Fruit fly (Drosophila melanogaster) whole organism, embryonic: ENCODE data around the gene 7B2.

Source experiments
- ATbp ChIP-seq: fragments of 200-800 bp; sonication (Bioruptor generic); optimal IDR thresholded peaks from 2 replicates; lab custom pipeline; 2017; ENCODE audit warnings: missing biosample characterization, mild to moderate bottlenecking, missing genetic modification characterization, missing genetic modification reagents
- B-H1 ChIP-seq: fragments of 200-800 bp; sonication (Bioruptor generic); IDR thresholded peaks from 3 replicates; pipeline ENCODE4 v1.3.6; 2022; ENCODE audit warnings: missing biosample characterization, missing genetic modification characterization
- CG10431 ChIP-seq: fragments of 200-800 bp; sonication (Bioruptor generic); optimal IDR thresholded peaks from 3 replicates; lab custom pipeline; 2018; ENCODE audit warnings: missing biosample characterization, mild to moderate bottlenecking, missing genetic modification characterization
- CG10979 ChIP-seq: fragments of 200-800 bp; sonication (Bioruptor generic); optimal IDR thresholded peaks from 2 replicates; lab custom pipeline; 2018; ENCODE audit warnings: missing biosample characterization, mild to moderate bottlenecking, missing genetic modification characterization, moderate library complexity
- CG11093 ChIP-seq: fragments of 200-800 bp; sonication (Bioruptor generic); IDR thresholded peaks from 3 replicates; pipeline ENCODE4 v1.3.6; 2022; ENCODE audit warnings: missing biosample characterization, missing genetic modification characterization
- CG12299 ChIP-seq: fragments of 200-800 bp; sonication (Bioruptor generic); optimal IDR thresholded peaks from 2 replicates; lab custom pipeline; 2018; ENCODE audit warnings: missing biosample characterization, mild to moderate bottlenecking, missing genetic modification characterization
- CG1233 ChIP-seq: fragments of 200-800 bp; sonication (Bioruptor generic); optimal IDR thresholded peaks from 4 replicates; lab custom pipeline; 2018; ENCODE audit warnings: missing biosample characterization, mild to moderate bottlenecking, missing genetic modification characterization
- CG13123 ChIP-seq: fragments of 200-800 bp; sonication (Bioruptor generic); optimal IDR thresholded peaks from 2 replicates; lab custom pipeline; 2016; ENCODE audit warnings: missing biosample characterization, missing genetic modification characterization
- CG13624 ChIP-seq: fragments of 200-800 bp; sonication (Bioruptor generic); optimal IDR thresholded peaks from 2 replicates; lab custom pipeline; 2016; ENCODE audit warnings: missing biosample characterization, missing genetic modification characterization
- CG15011 ChIP-seq: fragments of 200-800 bp; sonication (Bioruptor generic); optimal IDR thresholded peaks from 3 replicates; lab custom pipeline; 2018; ENCODE audit warnings: missing biosample characterization, mild to moderate bottlenecking, missing genetic modification characterization
- CG1529 ChIP-seq: fragments of 200-800 bp; sonication (Bioruptor generic); optimal IDR thresholded peaks from 3 replicates; lab custom pipeline; 2018; ENCODE audit warnings: missing biosample characterization, missing genetic modification characterization
- CG15479 ChIP-seq: fragments of 200-800 bp; sonication (Bioruptor generic); optimal IDR thresholded peaks from 3 replicates; lab custom pipeline; 2019; ENCODE audit warnings: missing biosample characterization, mild to moderate bottlenecking, missing genetic modification characterization, moderate library complexity
- CG15514 ChIP-seq: fragments of 200-800 bp; sonication (Bioruptor generic); optimal IDR thresholded peaks from 3 replicates; lab custom pipeline; 2017; ENCODE audit warnings: missing biosample characterization, missing genetic modification characterization, mild to moderate bottlenecking, moderate library complexity, missing genetic modification reagents
- CG15696 ChIP-seq: fragments of 200-800 bp; sonication (Bioruptor generic); optimal IDR thresholded peaks from 2 replicates; lab custom pipeline; 2019; ENCODE audit warnings: missing biosample characterization, mild to moderate bottlenecking, missing genetic modification characterization, moderate library complexity
- CG16813 ChIP-seq: fragments of 200-800 bp; sonication (Bioruptor generic); IDR thresholded peaks from 3 replicates; pipeline ENCODE4 v1.3.6; 2022; ENCODE audit warnings: missing biosample characterization, missing genetic modification characterization; ENCODE audit not compliant: partially characterized antibody
- CG16815 ChIP-seq: fragments of 200-800 bp; sonication (Bioruptor generic); optimal IDR thresholded peaks from 3 replicates; lab custom pipeline; 2017; ENCODE audit warnings: missing biosample characterization, mild to moderate bottlenecking, missing genetic modification characterization
- CG17385 ChIP-seq: fragments of 200-800 bp; sonication (Bioruptor generic); optimal IDR thresholded peaks from 3 replicates; lab custom pipeline; 2018; ENCODE audit warnings: missing biosample characterization, mild to moderate bottlenecking, missing genetic modification characterization
- CG18599 ChIP-seq: fragments of 200-800 bp; sonication (Bioruptor generic); optimal IDR thresholded peaks from 3 replicates; lab custom pipeline; 2017; ENCODE audit warnings: missing biosample characterization, missing genetic modification characterization, mild to moderate bottlenecking, moderate library complexity, missing genetic modification reagents
- CG2875 ChIP-seq: fragments of 200-800 bp; sonication (Bioruptor generic); optimal IDR thresholded peaks from 2 replicates; lab custom pipeline; 2017; ENCODE audit warnings: missing biosample characterization, mild to moderate bottlenecking, missing genetic modification characterization, missing genetic modification reagents
- CG2889 ChIP-seq: fragments of 200-800 bp; sonication (Bioruptor generic); IDR thresholded peaks from 3 replicates; pipeline ENCODE4 v1.3.6; 2022; ENCODE audit warnings: missing biosample characterization, missing genetic modification characterization
- CG31365 ChIP-seq: fragments of 200-800 bp; sonication (Bioruptor generic); optimal IDR thresholded peaks from 2 replicates; lab custom pipeline; 2018; ENCODE audit warnings: missing biosample characterization, mild to moderate bottlenecking, missing genetic modification characterization
- CG6683 ChIP-seq: fragments of 200-800 bp; sonication (Bioruptor generic); optimal IDR thresholded peaks from 2 replicates; lab custom pipeline; 2017; ENCODE audit warnings: missing biosample characterization, mild to moderate bottlenecking, missing genetic modification characterization, missing genetic modification reagents
- CG7839 ChIP-seq: fragments of 200-800 bp; sonication (Bioruptor generic); optimal IDR thresholded peaks from 3 replicates; lab custom pipeline; 2018; ENCODE audit warnings: missing biosample characterization, mild to moderate bottlenecking, missing genetic modification characterization, moderate library complexity
- CG7963 ChIP-seq: fragments of 200-800 bp; sonication (Bioruptor generic); IDR thresholded peaks from 3 replicates; pipeline ENCODE4 v1.3.6; 2022; ENCODE audit warnings: missing biosample characterization, missing genetic modification characterization; ENCODE audit not compliant: partially characterized antibody
- CG8388 ChIP-seq: fragments of 200-800 bp; sonication (Bioruptor generic); optimal IDR thresholded peaks from 2 replicates; lab custom pipeline; 2019; ENCODE audit warnings: missing biosample characterization, mild to moderate bottlenecking, missing genetic modification characterization, moderate library complexity
- CG8765 ChIP-seq: fragments of 200-800 bp; sonication (Bioruptor generic); IDR thresholded peaks from 2 replicates; pipeline ENCODE4 v1.3.6; 2022; ENCODE audit warnings: missing biosample characterization, missing genetic modification characterization
- CG9817 ChIP-seq: fragments of 200-800 bp; sonication (Bioruptor generic); optimal IDR thresholded peaks from 2 replicates; lab custom pipeline; 2018; ENCODE audit warnings: missing biosample characterization, mild to moderate bottlenecking, missing genetic modification characterization, moderate library complexity
- Hr39 ChIP-seq: fragments of >200 bp; optimal IDR thresholded peaks from 2 replicates; lab custom pipeline; 2017
- Myb ChIP-seq: fragments of 200-800 bp; sonication (Bioruptor generic); optimal IDR thresholded peaks from 2 replicates; lab custom pipeline; 2016; ENCODE audit warnings: missing biosample characterization, missing genetic modification characterization
- Sin3A ChIP-seq: fragments of >200 bp; optimal IDR thresholded peaks from 2 replicates; lab custom pipeline; 2018
- ab ChIP-seq: fragments of 200-800 bp; sonication (Bioruptor generic); optimal IDR thresholded peaks from 2 replicates; lab custom pipeline; 2016; ENCODE audit warnings: missing biosample characterization, missing genetic modification characterization
- aop ChIP-seq: fragments of 200-800 bp; sonication (Bioruptor generic); IDR thresholded peaks from 2 replicates; pipeline ENCODE4 v1.3.6; 2022; ENCODE audit warnings: missing biosample characterization, missing genetic modification characterization
- ap ChIP-seq: fragments of 200-800 bp; sonication (Bioruptor generic); IDR thresholded peaks from 2 replicates; pipeline ENCODE4 v1.3.6; 2022; ENCODE audit warnings: missing biosample characterization, missing genetic modification characterization
- bsh ChIP-seq, 2 experiments: fragments of 200-800 bp; sonication (Bioruptor generic); optimal IDR thresholded peaks; 2 replicates each; lab custom pipeline; 2017 to 2018; ENCODE audit warnings: mild to moderate bottlenecking in 2 of 2, missing biosample characterization in 2 of 2, missing genetic modification characterization in 2 of 2, moderate library complexity in 1 of 2
- cas ChIP-seq: fragments of 200-800 bp; sonication (Bioruptor generic); IDR thresholded peaks from 2 replicates; pipeline ENCODE4 v1.3.6; 2022; ENCODE audit warnings: missing biosample characterization, missing genetic modification characterization
- esg ChIP-seq: fragments of 200-800 bp; sonication (Bioruptor generic); conservative IDR thresholded peaks from 2 replicates; pipeline ENCODE4 v1.3.6; 2022; ENCODE audit warnings: missing biosample characterization, missing genetic modification characterization
- gem ChIP-seq: fragments of 200-800 bp; sonication (Bioruptor generic); optimal IDR thresholded peaks from 2 replicates; lab custom pipeline; 2019; ENCODE audit warnings: missing biosample characterization, mild to moderate bottlenecking, missing genetic modification characterization, moderate library complexity
- ind ChIP-seq: fragments of 200-800 bp; sonication (Bioruptor generic); optimal IDR thresholded peaks from 3 replicates; lab custom pipeline; 2016; ENCODE audit warnings: missing biosample characterization, missing genetic modification characterization
- mld ChIP-seq: fragments of 200-800 bp; sonication (Bioruptor generic); IDR thresholded peaks from 3 replicates; pipeline ENCODE4 v1.3.6; 2022; ENCODE audit warnings: missing biosample characterization, missing genetic modification characterization; ENCODE audit not compliant: partially characterized antibody
- odd ChIP-seq: fragments of 200-800 bp; sonication (Bioruptor generic); optimal IDR thresholded peaks from 2 replicates; lab custom pipeline; 2017; ENCODE audit warnings: missing biosample characterization, mild to moderate bottlenecking, missing genetic modification characterization
- otp ChIP-seq: fragments of 200-800 bp; sonication (Bioruptor generic); IDR thresholded peaks from 3 replicates; pipeline ENCODE4, ENCODE4 v1.3.6; 2022; ENCODE audit warnings: missing biosample characterization, missing genetic modification characterization
- sens ChIP-seq: fragments of 200-800 bp; sonication (Bioruptor generic); peaks from one replicate; lab custom pipeline; 2016; ENCODE audit warnings: missing biosample characterization, missing genetic modification characterization
- sim ChIP-seq: fragments of 200-800 bp; sonication (Bioruptor generic); IDR thresholded peaks from 2 replicates; pipeline ENCODE4 v1.3.6; 2022; ENCODE audit warnings: missing biosample characterization, missing genetic modification characterization
- sisA ChIP-seq: fragments of 200-800 bp; sonication (Bioruptor generic); IDR thresholded peaks from 2 replicates; pipeline ENCODE4 v1.3.6; 2022; ENCODE audit warnings: missing biosample characterization, missing genetic modification characterization
- tin ChIP-seq: fragments of 200-800 bp; sonication (Bioruptor generic); optimal IDR thresholded peaks from 3 replicates; lab custom pipeline; 2016; ENCODE audit warnings: missing biosample characterization, missing genetic modification characterization
- tio ChIP-seq: fragments of 200-800 bp; sonication (Bioruptor generic); optimal IDR thresholded peaks from 2 replicates; lab custom pipeline; 2017; ENCODE audit warnings: missing biosample characterization, missing genetic modification characterization, inconsistent platforms
- tup ChIP-seq: fragments of 200-800 bp; sonication (Bioruptor generic); optimal IDR thresholded peaks from 2 replicates; lab custom pipeline; 2016; ENCODE audit warnings: missing biosample characterization, mild to moderate bottlenecking, missing genetic modification characterization, moderate library complexity
- usp ChIP-seq: fragments of >200 bp; optimal IDR thresholded peaks from 2 replicates; lab custom pipeline; 2017; ENCODE audit warnings: missing biosample characterization, missing genetic modification characterization
- vnd ChIP-seq: fragments of 200-800 bp; sonication (Bioruptor generic); IDR thresholded peaks from 3 replicates; pipeline ENCODE4 v1.3.6; 2022; ENCODE audit warnings: missing biosample characterization, missing genetic modification characterization; ENCODE audit not compliant: partially characterized antibody
- wdn ChIP-seq: fragments of 200-800 bp; sonication (Bioruptor generic); IDR thresholded peaks from 2 replicates; pipeline ENCODE4 v1.3.6; 2022; ENCODE audit warnings: missing biosample characterization, missing genetic modification characterization
- z ChIP-seq: fragments of 200-800 bp; sonication (Bioruptor generic); IDR thresholded peaks from 3 replicates; pipeline ENCODE4 v1.3.6; 2022; ENCODE audit warnings: missing biosample characterization, missing genetic modification characterization
- zen2 ChIP-seq: fragments of 200-800 bp; sonication (Bioruptor generic); IDR thresholded peaks from 3 replicates; pipeline ENCODE4 v1.3.6; 2022; ENCODE audit warnings: missing biosample characterization, missing genetic modification characterization; ENCODE audit not compliant: partially characterized antibody

7B2 gene

dm6 chr3R:5327911-5328310, 48.7 kb upstream of the 7B2 start (continued):
- TF ChIP-seq CG9817 (tag; lab: Kevin White, UChicago) (no peak), ap (GFP tag; lab: Robert Waterston, UW) (no peak), CG17385 (GFP tag; lab: Kevin White, UChicago) (no peak), tin (GFP tag; lab: Kevin White, UChicago) (no peak), CG7963 (GFP tag; lab: Robert Waterston, UW) (no peak), CG1233 (GFP tag; lab: Kevin White, UChicago) (peak; percentile 23), CG2889 (GFP tag; lab: Robert Waterston, UW) (no peak), z (GFP tag; lab: Robert Waterston, UW) (no peak), CG2875 (GFP tag; lab: Kevin White, UChicago) (peak; percentile 30), CG13123 (GFP tag; lab: Kevin White, UChicago) (no peak), mld (GFP tag; lab: Robert Waterston, UW) (no peak), CG15011 (GFP tag; lab: Kevin White, UChicago) (no peak), wdn (no peak), CG8765 (GFP tag; lab: Robert Waterston, UW) (no peak), bsh (GFP tag; optimal IDR thresholded peaks at IDR 0.05; lab: Kevin White, UChicago) (peak in 1 of 2 experiments; percentile 43), sim (GFP tag; lab: Robert Waterston, UW) (no peak), tup (GFP tag; lab: Kevin White, UChicago) (no peak), CG15514 (GFP tag; lab: Kevin White, UChicago) (no peak), CG8388 (GFP tag; lab: Kevin White, UChicago) (no peak), CG10979 (tag; lab: Kevin White, UChicago) (peak; percentile 6), cas (no peak), sens (peak; percentile 89), CG31365 (no peak), Hr39 (no peak), usp (GFP tag; lab: Kevin White, UChicago) (no peak), CG15479 (peak; percentile 99), sisA (GFP tag; lab: Robert Waterston, UW) (no peak), CG13624 (GFP tag; lab: Kevin White, UChicago) (no peak), CG16815 (GFP tag; lab: Kevin White, UChicago) (no peak), otp (GFP tag; lab: Robert Waterston, UW) (no peak), Sin3A (lab: Kevin White, UChicago) (no peak), zen2 (no peak), CG12299 (tag; lab: Kevin White, UChicago) (no peak), vnd (GFP tag; lab: Robert Waterston, UW) (no peak), CG11093 (GFP tag; lab: Robert Waterston, UW) (no peak), odd (GFP tag; lab: Kevin White, UChicago) (no peak), Myb (GFP tag; lab: Kevin White, UChicago) (no peak), CG15696 (peak; percentile 78), esg (GFP tag; lab: Robert Waterston, UW) (no peak), ind (no peak), CG18599 (GFP tag; lab: Kevin White, UChicago) (no peak), aop (GFP tag; lab: Robert Waterston, UW) (no peak), tio (GFP tag; lab: Kevin White, UChicago) (no peak), CG6683 (GFP tag; lab: Kevin White, UChicago) (no peak), CG1529 (GFP tag; lab: Kevin White, UChicago) (peak; percentile 10), CG7839 (tag; lab: Kevin White, UChicago) (no peak), gem (tag; lab: Kevin White, UChicago) (peak; percentile 29), CG16813 (GFP tag; lab: Robert Waterston, UW) (no peak), CG10431 (GFP tag; lab: Kevin White, UChicago) (no peak), ATbp (GFP tag; lab: Kevin White, UChicago) (peak; percentile 37), ab (GFP tag; lab: Kevin White, UChicago) (no peak), B-H1 (GFP tag; lab: Robert Waterston, UW) (no peak)
